Fruit fly (Drosophila melanogaster) whole organism, adult: ENCODE results near the gene CG10445.

Experiments used
- CG11617 ChIP-seq: fragments of 200-800 bp; sonication (Bioruptor generic); optimal IDR thresholded peaks from 2 replicates; lab custom pipeline; 2017; ENCODE audit warnings: mild to moderate bottlenecking, missing biosample characterization, missing genetic modification reagents, missing genetic modification characterization
- CG12768 ChIP-seq: fragments of 200-800 bp; sonication (Bioruptor generic); optimal IDR thresholded peaks from 2 replicates; lab custom pipeline; 2017; ENCODE audit warnings: missing biosample characterization, missing genetic modification characterization, mild to moderate bottlenecking, moderate library complexity, missing genetic modification reagents
- CG14711 ChIP-seq: fragments of 200-800 bp; sonication (Bioruptor generic); optimal IDR thresholded peaks from 2 replicates; lab custom pipeline; 2018; ENCODE audit warnings: missing biosample characterization, mild to moderate bottlenecking, missing genetic modification characterization, moderate library complexity
- CG1620 ChIP-seq: fragments of 200-800 bp; sonication (Bioruptor generic); optimal IDR thresholded peaks from 2 replicates; lab custom pipeline; 2016; ENCODE audit warnings: missing biosample characterization, missing genetic modification characterization
- CG33017 ChIP-seq: fragments of 200-800 bp; sonication (Bioruptor generic); optimal IDR thresholded peaks from 2 replicates; lab custom pipeline; 2018; ENCODE audit warnings: missing biosample characterization, mild to moderate bottlenecking, missing genetic modification characterization, moderate library complexity
- CG5204 ChIP-seq: fragments of 200-800 bp; sonication (Bioruptor generic); optimal IDR thresholded peaks from 2 replicates; lab custom pipeline; 2016; ENCODE audit warnings: missing biosample characterization, missing genetic modification characterization
- CG7045 ChIP-seq: fragments of 200-800 bp; sonication (Bioruptor generic); optimal IDR thresholded peaks from 2 replicates; lab custom pipeline; 2017; ENCODE audit warnings: missing biosample characterization, mild to moderate bottlenecking, missing genetic modification characterization
- CG7101 ChIP-seq: fragments of 200-800 bp; sonication (Bioruptor generic); optimal IDR thresholded peaks from 2 replicates; lab custom pipeline; 2018; ENCODE audit warnings: missing biosample characterization, mild to moderate bottlenecking, missing genetic modification characterization, moderate library complexity
- Clk ChIP-seq: fragments of 200-800 bp; sonication (Bioruptor generic); optimal IDR thresholded peaks from 2 replicates; lab custom pipeline; 2017; ENCODE audit warnings: missing biosample characterization, missing genetic modification characterization
- Crg-1 ChIP-seq: fragments of 200-800 bp; sonication (Bioruptor generic); optimal IDR thresholded peaks from 2 replicates; lab custom pipeline; 2016; ENCODE audit warnings: missing biosample characterization, missing genetic modification characterization
- Hr96 ChIP-seq: fragments of 200-800 bp; sonication (Bioruptor generic); optimal IDR thresholded peaks from 2 replicates; lab custom pipeline; 2016; ENCODE audit warnings: missing biosample characterization, missing genetic modification characterization
- Mnt ChIP-seq: fragments of 200-800 bp; sonication (Bioruptor generic); optimal IDR thresholded peaks from 2 replicates; lab custom pipeline; 2016; ENCODE audit warnings: missing biosample characterization, mild to moderate bottlenecking, missing genetic modification characterization
- bab1 ChIP-seq: fragments of 200-800 bp; sonication (Bioruptor generic); optimal IDR thresholded peaks from 3 replicates; lab custom pipeline; 2019; ENCODE audit warnings: missing biosample characterization, mild to moderate bottlenecking, missing genetic modification characterization, moderate library complexity
- cic ChIP-seq: fragments of 200-800 bp; sonication (Bioruptor generic); optimal IDR thresholded peaks from 2 replicates; lab custom pipeline; 2017; ENCODE audit warnings: missing biosample characterization, mild to moderate bottlenecking, missing genetic modification characterization, moderate library complexity
- cnc ChIP-seq, 2 experiments: fragments of >200 bp; optimal IDR thresholded peaks; 2 replicates each; lab custom pipeline; 2017
- kay ChIP-seq: fragments of 200-800 bp; sonication (Bioruptor generic); peaks from one replicate; lab custom pipeline; 2016; ENCODE audit warnings: missing biosample characterization, missing genetic modification characterization, borderline replicate concordance
- ovo ChIP-seq: fragments of 200-800 bp; sonication (Bioruptor generic); optimal IDR thresholded peaks from 2 replicates; lab custom pipeline; 2016; ENCODE audit warnings: missing biosample characterization, missing genetic modification characterization
- pad ChIP-seq: fragments of 200-800 bp; sonication (Bioruptor generic); optimal IDR thresholded peaks from 3 replicates; lab custom pipeline; 2017; ENCODE audit warnings: missing biosample characterization, missing genetic modification characterization, mild to moderate bottlenecking, moderate library complexity, missing genetic modification reagents
- tj ChIP-seq: fragments of 200-800 bp; sonication (Bioruptor generic); optimal IDR thresholded peaks from 3 replicates; lab custom pipeline; 2017; ENCODE audit warnings: missing biosample characterization, mild to moderate bottlenecking, missing genetic modification characterization, moderate library complexity
- toe ChIP-seq: fragments of 200-800 bp; sonication (Bioruptor generic); optimal IDR thresholded peaks from 2 replicates; lab custom pipeline; 2016; ENCODE audit warnings: missing biosample characterization, missing genetic modification characterization

Gene CG10445

dm6 chr3R:7902313-7902872, 17.7 kb downstream of the CG10445 start, which contains the start of gene mRpS9:
Gene mRpS9 (minus strand): TSS chr3R:7902667.
- peak; percentile 24 for TF ChIP-seq bab1 (GFP tag; lab: Kevin White, UChicago)
- TF ChIP-seq CG14711 (tag; lab: Kevin White, UChicago): no peak
- TF ChIP-seq cnc (optimal IDR thresholded peaks at IDR 0.05; lab: Kevin White, UChicago): no peak
- TF ChIP-seq pad (GFP tag; lab: Kevin White, UChicago): no peak
- no peak for TF ChIP-seq Hr96 (GFP tag; lab: Kevin White, UChicago)
- no peak for TF ChIP-seq CG1620
- TF ChIP-seq CG7045 (GFP tag; lab: Kevin White, UChicago): no peak
- TF ChIP-seq cic (GFP tag; lab: Kevin White, UChicago): no peak
- no peak for TF ChIP-seq CG5204
- no peak for TF ChIP-seq Mnt (GFP tag; lab: Kevin White, UChicago)
- TF ChIP-seq CG11617: no peak
- no peak for TF ChIP-seq toe (GFP tag; lab: Kevin White, UChicago)
- TF ChIP-seq tj (GFP tag; lab: Kevin White, UChicago): no peak
- TF ChIP-seq Clk: no peak
- TF ChIP-seq ovo (GFP tag; lab: Kevin White, UChicago): no peak
- no peak for TF ChIP-seq CG33017
- TF ChIP-seq CG7101 (tag; lab: Kevin White, UChicago): peak; percentile 25

- no peak for TF ChIP-seq CG14711 (tag; lab: Kevin White, UChicago)
- no peak for TF ChIP-seq CG7045 (GFP tag; lab: Kevin White, UChicago)
- no peak for TF ChIP-seq toe (GFP tag; lab: Kevin White, UChicago)
- no peak for TF ChIP-seq tj (GFP tag; lab: Kevin White, UChicago)
- TF ChIP-seq CG11617: no peak
- TF ChIP-seq Mnt (GFP tag; lab: Kevin White, UChicago): no peak
- TF ChIP-seq pad (GFP tag; lab: Kevin White, UChicago): no peak
- no peak for TF ChIP-seq cnc (optimal IDR thresholded peaks at IDR 0.05; lab: Kevin White, UChicago)
- TF ChIP-seq Clk: no peak
- no peak for TF ChIP-seq Hr96 (GFP tag; lab: Kevin White, UChicago)
- TF ChIP-seq CG7101 (tag; lab: Kevin White, UChicago): no peak
- TF ChIP-seq CG5204: no peak
- TF ChIP-seq Crg-1 (GFP tag; lab: Kevin White, UChicago): no peak
- no peak for TF ChIP-seq cic (GFP tag; lab: Kevin White, UChicago)
- TF ChIP-seq ovo (GFP tag; lab: Kevin White, UChicago): no peak
- no peak for TF ChIP-seq CG1620
- TF ChIP-seq bab1 (GFP tag; lab: Kevin White, UChicago): no peak
- no peak for TF ChIP-seq kay (GFP tag; lab: Kevin White, UChicago)
- TF ChIP-seq CG33017: no peak
Measured at dm6 chr3R:7899277-7899676, 20.8 kb downstream of the CG10445 start.

dm6 chr3R:7895457-7895856, 24.6 kb downstream of the CG10445 start:
- no peak for TF ChIP-seq Mnt (GFP tag; lab: Kevin White, UChicago)
- no peak for TF ChIP-seq Clk
- TF ChIP-seq CG33017: peak; percentile 14
- no peak for TF ChIP-seq pad (GFP tag; lab: Kevin White, UChicago)
- TF ChIP-seq CG14711 (tag; lab: Kevin White, UChicago): peak; percentile 46
- TF ChIP-seq bab1 (GFP tag; lab: Kevin White, UChicago): peak; percentile 89
- peak; percentile 25 for TF ChIP-seq CG5204

dm6 chr3R:7894586-7894985, 25.5 kb downstream of the CG10445 start:
- TF ChIP-seq CG1620 (no peak), CG11617 (no peak), Mnt (GFP tag; lab: Kevin White, UChicago) (no peak), CG33017 (no peak), tj (GFP tag; lab: Kevin White, UChicago) (no peak), CG14711 (tag; lab: Kevin White, UChicago) (no peak), CG7045 (GFP tag; lab: Kevin White, UChicago) (no peak), Crg-1 (GFP tag; lab: Kevin White, UChicago) (no peak), cnc (optimal IDR thresholded peaks at IDR 0.05; lab: Kevin White, UChicago) (no peak), CG12768 (GFP tag; lab: Kevin White, UChicago) (no peak), CG5204 (no peak), Hr96 (GFP tag; lab: Kevin White, UChicago) (no peak), Clk (no peak), CG7101 (tag; lab: Kevin White, UChicago) (no peak), pad (GFP tag; lab: Kevin White, UChicago) (no peak), kay (GFP tag; lab: Kevin White, UChicago) (no peak)

- TF ChIP-seq toe (GFP tag; lab: Kevin White, UChicago) (no peak), CG7045 (GFP tag; lab: Kevin White, UChicago) (no peak), CG33017 (no peak), kay (GFP tag; lab: Kevin White, UChicago) (peak; percentile 81)
Measured at dm6 chr3R:7892246-7893000, 27.7 kb downstream of the CG10445 start.

- TF ChIP-seq kay (GFP tag; lab: Kevin White, UChicago) (peak; percentile 36), Clk (no peak), cnc (optimal IDR thresholded peaks at IDR 0.05; lab: Kevin White, UChicago) (no peak)
Measured at dm6 chr3R:7891031-7891430, 29.1 kb downstream of the CG10445 start, which contains the start of gene wtrw. Gene wtrw (plus strand): TSS chr3R:7891331.
